Worm (Caenorhabditis elegans) whole organism, young adult: ENCODE measurements around the gene T17H7.7.

Experiments
- F22D6.2 ChIP-seq: sonication (generic microtip); optimal IDR thresholded peaks from 2 replicates; lab custom pipeline; 2016; ENCODE audit warnings: mild to moderate bottlenecking, missing genetic modification characterization, missing compliant biosample characterization
- F23B12.7 ChIP-seq: sonication (generic microtip); optimal IDR thresholded peaks from 2 replicates; lab custom pipeline; 2017; ENCODE audit warnings: missing genetic modification characterization, mild to moderate bottlenecking, missing compliant biosample characterization, antibody characterized with exemption, moderate library complexity; ENCODE audit not compliant: insufficient read depth
- F33H1.4 ChIP-seq: fragments of 200-800 bp; sonication (Bioruptor generic); IDR thresholded peaks from 2 replicates; pipeline ENCODE4 v1.3.6; 2022; ENCODE audit warnings: missing genetic modification reagents, missing genetic modification characterization, missing compliant biosample characterization
- F49E8.2 ChIP-seq: sonication (generic microtip); optimal IDR thresholded peaks from 3 replicates; lab custom pipeline; 2017; ENCODE audit warnings: missing genetic modification characterization, mild to moderate bottlenecking, missing compliant biosample characterization, antibody characterized with exemption, moderate library complexity; ENCODE audit not compliant: insufficient read depth
- F57C9.4 ChIP-seq: sonication (generic microtip); optimal IDR thresholded peaks from 2 replicates; lab custom pipeline; 2017; ENCODE audit warnings: mild to moderate bottlenecking, missing genetic modification characterization, missing compliant biosample characterization
- K11D2.4 ChIP-seq: fragments of 200-800 bp; sonication (Bioruptor generic); IDR thresholded peaks from 2 replicates; pipeline ENCODE4 v1.3.6; 2022; ENCODE audit warnings: missing genetic modification reagents, missing genetic modification characterization, missing compliant biosample characterization
- T26A5.8 ChIP-seq: sonication (generic microtip); optimal IDR thresholded peaks from 2 replicates; lab custom pipeline; 2016; ENCODE audit warnings: missing genetic modification characterization, missing compliant biosample characterization
- Y53G8AR.9 ChIP-seq: fragments of 200-800 bp; sonication (Bioruptor generic); conservative IDR thresholded peaks from 2 replicates; pipeline ENCODE4 v1.3.6; 2022; ENCODE audit warnings: missing genetic modification reagents, missing genetic modification characterization, missing compliant biosample characterization
- Y56A3A.18 ChIP-seq: fragments of 200-800 bp; sonication (Bioruptor generic); IDR thresholded peaks from 2 replicates; pipeline ENCODE4 v1.3.6; 2022; ENCODE audit warnings: missing genetic modification reagents, missing genetic modification characterization, missing compliant biosample characterization
- Y79H2A.3 ChIP-seq: fragments of 200-800 bp; sonication (Bioruptor generic); conservative IDR thresholded peaks from 2 replicates; pipeline ENCODE4 v1.3.6; 2022; ENCODE audit warnings: missing genetic modification reagents, missing genetic modification characterization, missing compliant biosample characterization
- ZK185.1 ChIP-seq: sonication (generic microtip); optimal IDR thresholded peaks from 2 replicates; lab custom pipeline; 2016; ENCODE audit warnings: mild to moderate bottlenecking, missing genetic modification characterization, missing compliant biosample characterization; ENCODE audit not compliant: poor library complexity, severe bottlenecking
- akir-1 ChIP-seq: fragments of 200-800 bp; sonication (Bioruptor generic); optimal IDR thresholded peaks from 2 replicates; lab custom pipeline; 2018; ENCODE audit warnings: mild to moderate bottlenecking, missing genetic modification characterization, moderate library complexity, missing compliant biosample characterization
- ama-1 ChIP-seq, 3 experiments: fragments of 150-350 bp in 1 of 3; sonication (generic microtip) in 2 of 3; optimal IDR thresholded peaks; 2 replicates each; lab custom pipeline; 2014 to 2018; ENCODE audit warnings: missing biosample characterization in 2 of 3, missing genetic modification characterization in 2 of 3, missing genetic modification reagents in 2 of 3
- atf-7 ChIP-seq: sonication (generic microtip); optimal IDR thresholded peaks from 2 replicates; lab custom pipeline; 2017; ENCODE audit warnings: mild to moderate bottlenecking, missing genetic modification characterization, missing compliant biosample characterization
- athp-1 ChIP-seq: sonication (generic microtip); optimal IDR thresholded peaks from 2 replicates; lab custom pipeline; 2017; ENCODE audit warnings: mild to moderate bottlenecking, missing genetic modification characterization, missing compliant biosample characterization
- attf-3 ChIP-seq: fragments of 200-800 bp; sonication (Bioruptor generic); conservative IDR thresholded peaks from 2 replicates; pipeline ENCODE4 v1.3.6; 2022; ENCODE audit warnings: missing genetic modification reagents, missing genetic modification characterization, missing compliant biosample characterization
- bed-1 ChIP-seq: fragments of 200-800 bp; sonication (Bioruptor generic); IDR thresholded peaks from 2 replicates; pipeline ENCODE4 v1.3.6; 2022; ENCODE audit warnings: missing genetic modification reagents, missing genetic modification characterization, missing compliant biosample characterization
- ets-4 ChIP-seq: fragments of 200-800 bp; sonication (Bioruptor generic); optimal IDR thresholded peaks from 2 replicates; lab custom pipeline; 2018; ENCODE audit warnings: mild to moderate bottlenecking, missing genetic modification characterization, missing compliant biosample characterization
- gei-17 ChIP-seq: fragments of 200-800 bp; sonication (Bioruptor generic); optimal IDR thresholded peaks from 2 replicates; lab custom pipeline; 2018; ENCODE audit warnings: mild to moderate bottlenecking, missing genetic modification characterization, missing compliant biosample characterization
- hmg-20 ChIP-seq: fragments of 200-800 bp; sonication (Bioruptor generic); IDR thresholded peaks from 2 replicates; pipeline ENCODE4 v1.3.6; 2022; ENCODE audit warnings: missing genetic modification reagents, missing genetic modification characterization, missing compliant biosample characterization
- lag-1 ChIP-seq: fragments of 200-800 bp; sonication (Bioruptor generic); IDR thresholded peaks from 2 replicates; pipeline ENCODE4 v1.3.6; 2022; ENCODE audit warnings: missing genetic modification reagents, missing genetic modification characterization, missing compliant biosample characterization
- let-526 ChIP-seq: fragments of 200-800 bp; sonication (Bioruptor generic); IDR thresholded peaks from 2 replicates; pipeline ENCODE4 v1.3.6; 2022; ENCODE audit warnings: missing genetic modification reagents, missing genetic modification characterization, missing compliant biosample characterization
- lin-40 ChIP-seq: sonication (generic microtip); optimal IDR thresholded peaks from 2 replicates; lab custom pipeline; 2016; ENCODE audit warnings: missing genetic modification characterization, mild to moderate bottlenecking, missing compliant biosample characterization, missing genotype, missing genetic modification reagents
- madf-3 ChIP-seq: fragments of 200-800 bp; sonication (Bioruptor generic); IDR thresholded peaks from 2 replicates; pipeline ENCODE4 v1.3.6; 2022; ENCODE audit warnings: missing genetic modification reagents, missing genetic modification characterization, missing compliant biosample characterization
- mes-4 ChIP-seq: sonication (generic microtip); optimal IDR thresholded peaks from 2 replicates; lab custom pipeline; 2016; ENCODE audit warnings: missing genotype, missing genetic modification characterization, missing compliant biosample characterization
- nfya-1 ChIP-seq: sonication (generic microtip); optimal IDR thresholded peaks from 2 replicates; lab custom pipeline; 2017; ENCODE audit warnings: antibody characterized with exemption, missing compliant biosample characterization, missing genetic modification characterization, borderline replicate concordance; ENCODE audit not compliant: insufficient read depth
- nfyb-1 ChIP-seq: fragments of 200-800 bp; sonication (Bioruptor generic); IDR thresholded peaks from 2 replicates; pipeline ENCODE4 v1.3.6; 2022; ENCODE audit warnings: missing genetic modification reagents, missing genetic modification characterization, missing compliant biosample characterization
- nhr-120 ChIP-seq: fragments of 200-800 bp; sonication (Bioruptor generic); IDR thresholded peaks from 2 replicates; pipeline ENCODE4 v1.3.6; 2022; ENCODE audit warnings: missing genetic modification characterization, missing compliant biosample characterization
- nhr-80 ChIP-seq: sonication (generic microtip); optimal IDR thresholded peaks from 2 replicates; lab custom pipeline; 2016; ENCODE audit warnings: missing genetic modification characterization, missing compliant biosample characterization
- nhr-90 ChIP-seq: sonication (generic microtip); optimal IDR thresholded peaks from 2 replicates; lab custom pipeline; 2016; ENCODE audit warnings: missing genotype, mild to moderate bottlenecking, missing genetic modification characterization, missing compliant biosample characterization
- rec-8 ChIP-seq, 2 experiments: sonication (generic microtip); optimal IDR thresholded peaks; 2 replicates each; lab custom pipeline; 2016; ENCODE audit warnings: mild to moderate bottlenecking in 2 of 2, missing genetic modification characterization in 2 of 2, missing genetic modification reagents in 2 of 2, missing genotype in 2 of 2, missing biosample characterization in 1 of 2, missing compliant biosample characterization in 1 of 2, moderate library complexity in 1 of 2
- sdz-38 ChIP-seq: sonication (generic microtip); optimal IDR thresholded peaks from 2 replicates; lab custom pipeline; 2016; ENCODE audit warnings: missing genotype, missing genetic modification characterization, missing compliant biosample characterization
- snpc-1.1 ChIP-seq: sonication (generic microtip); optimal IDR thresholded peaks from 2 replicates; lab custom pipeline; 2017; ENCODE audit warnings: missing genetic modification characterization, mild to moderate bottlenecking, missing compliant biosample characterization, antibody characterized with exemption, moderate library complexity, missing genotype, missing genetic modification reagents; ENCODE audit not compliant: insufficient read depth
- snpc-1.3 ChIP-seq: sonication (generic microtip); optimal IDR thresholded peaks from 2 replicates; lab custom pipeline; 2017; ENCODE audit warnings: missing genetic modification characterization, mild to moderate bottlenecking, missing compliant biosample characterization, antibody characterized with exemption, moderate library complexity, missing genotype, missing genetic modification reagents; ENCODE audit not compliant: insufficient read depth
- unc-130 ChIP-seq: sonication (generic microtip); optimal IDR thresholded peaks from 2 replicates; lab custom pipeline; 2016; ENCODE audit warnings: missing genetic modification reagents, missing genetic modification characterization, missing compliant biosample characterization
- zfh-2 ChIP-seq: fragments of 200-800 bp; sonication (Bioruptor generic); conservative IDR thresholded peaks from 2 replicates; pipeline ENCODE4 v1.3.6; 2022; ENCODE audit warnings: missing genetic modification reagents, missing genetic modification characterization, missing compliant biosample characterization
- ztf-6 ChIP-seq: fragments of 200-800 bp; sonication (Bioruptor generic); IDR thresholded peaks from 2 replicates; pipeline ENCODE4 v1.3.6; 2022; ENCODE audit warnings: missing genetic modification reagents, missing genetic modification characterization, missing compliant biosample characterization

Gene T17H7.7

DNA sequence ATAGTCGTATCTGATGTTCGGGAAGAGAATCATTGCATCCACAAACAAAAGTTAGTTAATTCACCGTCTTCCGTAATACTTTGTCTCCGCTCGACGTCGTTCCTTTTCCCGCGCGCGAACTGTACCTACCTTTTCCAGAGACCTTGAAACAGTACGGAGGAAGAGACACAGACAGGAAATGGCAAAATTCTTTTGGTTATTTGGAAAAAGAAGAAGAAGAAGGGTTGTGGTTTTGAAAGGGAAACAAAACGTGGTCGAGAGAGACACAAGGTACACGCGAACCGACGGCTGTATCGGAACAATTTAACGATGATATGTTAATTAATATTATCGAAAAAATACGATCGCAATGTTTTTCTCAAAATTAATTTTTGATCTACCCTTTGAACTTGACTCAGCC, 7.9 kb downstream of the T17H7.7 start:
- TF ChIP-seq ets-4 (GFP tag; lab: Kevin White, UChicago) (no peak), hmg-20 (GFP tag; lab: Robert Waterston, UW) (no peak), ztf-6 (no peak), nhr-120 (no peak), gei-17 (GFP tag; lab: Kevin White, UChicago) (no peak), nhr-90 (no peak), attf-3 (GFP tag; lab: Robert Waterston, UW) (no peak), F33H1.4 (GFP tag; lab: Robert Waterston, UW) (no peak), atf-7 (tag; lab: Kevin White, UChicago) (no peak), snpc-1.3 (no peak), Y53G8AR.9 (GFP tag; lab: Robert Waterston, UW) (no peak)

DNA sequence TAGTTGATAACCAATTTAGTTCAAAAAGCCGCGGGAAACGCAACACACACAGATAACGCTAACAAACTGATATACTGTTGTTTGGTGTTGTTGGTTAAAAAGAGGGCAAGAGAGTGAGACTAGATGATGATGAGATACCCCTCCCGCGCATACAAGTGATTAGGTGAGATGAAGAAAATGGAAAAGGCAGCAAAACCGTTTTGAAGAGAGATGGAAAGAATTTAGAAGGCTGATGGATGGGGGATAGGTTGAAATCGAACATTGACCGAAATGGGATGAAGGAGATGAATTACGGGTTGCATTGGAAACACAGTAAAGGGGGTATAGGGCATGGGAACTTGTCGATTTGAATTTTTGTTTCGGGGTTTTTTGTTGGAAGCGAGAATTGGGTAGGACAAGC, 9.1 kb downstream of the T17H7.7 start:
- TF ChIP-seq lag-1 (GFP tag; lab: Robert Waterston, UW): no peak
- TF ChIP-seq nfya-1 (tag; lab: Kevin White, UChicago): no peak
- TF ChIP-seq snpc-1.1 (tag; lab: Kevin White, UChicago): no peak
- TF ChIP-seq athp-1 (tag; lab: Kevin White, UChicago): no peak
- no peak for TF ChIP-seq hmg-20 (GFP tag; lab: Robert Waterston, UW)
- no peak for TF ChIP-seq bed-1
- no peak for TF ChIP-seq F22D6.2 (tag; lab: Kevin White, UChicago)
- TF ChIP-seq F49E8.2 (tag; lab: Kevin White, UChicago): no peak
- TF ChIP-seq sdz-38 (tag; lab: Kevin White, UChicago): no peak
- no peak for TF ChIP-seq nfyb-1 (GFP tag; lab: Robert Waterston, UW)
- TF ChIP-seq unc-130 (GFP tag; lab: Kevin White, UChicago): no peak
- TF ChIP-seq nhr-120: no peak
- TF ChIP-seq let-526 (GFP tag; lab: Robert Waterston, UW): no peak
- no peak for TF ChIP-seq Y56A3A.18 (GFP tag; lab: Robert Waterston, UW)

- TF ChIP-seq F57C9.4 (tag; lab: Kevin White, UChicago): no peak
- no peak for TF ChIP-seq zfh-2 (GFP tag; lab: Robert Waterston, UW)
Measured at ce11 chrIII:744459-744858, 13.4 kb downstream of the T17H7.7 start.

DNA sequence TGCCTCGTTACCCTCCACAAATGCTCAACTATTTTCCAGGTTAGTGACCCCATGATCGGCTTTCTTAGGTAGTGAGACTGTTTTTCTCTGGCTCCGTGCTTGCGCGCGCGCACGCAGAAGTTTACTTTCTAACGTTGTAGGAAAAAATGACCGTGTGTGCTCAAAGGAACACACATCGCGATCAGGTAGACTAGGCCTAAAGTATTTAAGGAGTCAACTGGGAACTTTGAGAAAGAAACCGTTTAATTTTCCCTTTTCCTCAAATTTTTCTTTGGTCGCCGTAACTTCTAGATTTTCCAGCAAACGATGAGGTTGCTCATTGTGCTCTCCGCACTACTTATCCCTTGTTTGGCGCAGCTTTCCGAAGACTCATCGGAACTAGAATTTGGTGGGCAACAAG, 17.5 kb downstream of the T17H7.7 start, which contains the start of gene idpp-1:
idpp-1 (plus strand) TSS at position 301 of the 400 bp plus-strand sequence.
- TF ChIP-seq ZK185.1 (tag; lab: Kevin White, UChicago) (no peak), nhr-80 (tag; lab: Kevin White, UChicago) (no peak)
- TF ChIP-seq, all 124 proteins: peak for 0

- TF ChIP-seq ama-1 (optimal IDR thresholded peaks at IDR 0.05; lab: Kevin White, UChicago) (no peak), ama-1 (GFP tag; optimal IDR thresholded peaks at IDR 0.05; lab: Kevin White, UChicago) (no peak), hmg-20 (GFP tag; lab: Robert Waterston, UW) (no peak), lag-1 (GFP tag; lab: Robert Waterston, UW) (no peak), unc-130 (GFP tag; lab: Kevin White, UChicago) (no peak), F22D6.2 (tag; lab: Kevin White, UChicago) (no peak), rec-8 (tag; optimal IDR thresholded peaks at IDR 0.05; lab: Kevin White, UChicago) (no peak), K11D2.4 (GFP tag; lab: Robert Waterston, UW) (no peak), nfyb-1 (GFP tag; lab: Robert Waterston, UW) (no peak), Y79H2A.3 (no peak), ets-4 (GFP tag; lab: Kevin White, UChicago) (no peak), akir-1 (GFP tag; lab: Kevin White, UChicago) (no peak), madf-3 (GFP tag; lab: Robert Waterston, UW) (no peak), T26A5.8 (tag; lab: Kevin White, UChicago) (no peak), attf-3 (GFP tag; lab: Robert Waterston, UW) (no peak), lin-40 (no peak), mes-4 (no peak), bed-1 (no peak), F23B12.7 (no peak)
Measured at ce11 chrIII:728694-729093, 29.2 kb downstream of the T17H7.7 start.
